Fruit fly (Drosophila melanogaster): ENCODE measurements around the gene CG2854.

CG2854 gene

DNA sequence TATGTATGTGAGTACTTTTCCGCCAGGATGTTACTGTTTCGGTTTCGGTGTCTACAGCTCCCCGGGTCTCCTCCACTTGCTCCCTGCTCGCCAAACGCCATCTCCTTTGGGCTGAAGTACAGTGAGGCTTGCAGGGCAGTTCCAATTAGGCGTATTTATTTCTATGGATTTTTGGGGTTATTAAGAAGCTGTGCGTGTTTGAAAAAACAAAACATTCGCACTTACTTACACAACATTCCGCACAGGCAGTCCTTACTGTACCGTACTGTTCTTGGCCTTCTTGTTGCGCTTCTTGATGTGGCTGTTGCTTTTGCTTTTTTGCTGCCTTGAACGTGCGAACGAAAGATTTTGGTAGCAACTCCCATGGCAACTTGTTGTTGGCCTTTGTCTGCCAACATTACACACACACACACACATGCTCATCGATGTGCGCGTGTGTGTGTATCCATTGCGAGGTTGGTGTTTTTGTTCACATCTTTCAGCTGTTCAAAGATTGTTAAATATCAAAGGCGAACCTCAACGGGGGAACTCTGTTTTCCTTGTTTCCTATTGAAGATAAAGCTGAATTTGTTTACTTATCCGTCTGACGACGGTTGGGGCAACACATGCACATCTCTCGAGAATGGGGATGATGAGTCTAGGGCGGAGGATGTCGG lies 4.9 kb upstream of the CG2854 start (continued):
- peak; percentile 94 for TF ChIP-seq vri (GFP tag; optimal IDR thresholded peaks at IDR 0.05)
- TF ChIP-seq salr (GFP tag; optimal IDR thresholded peaks at IDR 0.05): peak; percentile 44 to 90
- peak; percentile 96 for TF ChIP-seq Sox102F (GFP tag; optimal IDR thresholded peaks at IDR 0.05)
- peak; percentile 59; the same call in 2 of the 3 replicates for TF ChIP-seq CG8119 (GFP tag; IDR thresholded peaks at IDR 0.05)
- TF ChIP-seq net (GFP tag; optimal IDR thresholded peaks at IDR 0.05): peak; percentile 77
- peak; percentile 92 for TF ChIP-seq CG1621 (tag; optimal IDR thresholded peaks at IDR 0.05)
- peak; percentile 59 for TF ChIP-seq fkh (GFP tag; optimal IDR thresholded peaks at IDR 0.05)
- TF ChIP-seq lz (GFP tag; optimal IDR thresholded peaks at IDR 0.05): peak; percentile 98
- TF ChIP-seq CG6792 (GFP tag; optimal IDR thresholded peaks at IDR 0.05): peak; percentile 94
- TF ChIP-seq Ets96B (tag; optimal IDR thresholded peaks at IDR 0.05): peak; percentile 87
- TF ChIP-seq fd85E (GFP tag; optimal IDR thresholded peaks at IDR 0.05): peak; percentile 69
- TF ChIP-seq Lpt (GFP tag; optimal IDR thresholded peaks at IDR 0.05): peak; percentile 65
- TF ChIP-seq CG32006 (GFP tag; optimal IDR thresholded peaks at IDR 0.05): peak; percentile 45
- TF ChIP-seq esn (GFP tag; optimal IDR thresholded peaks at IDR 0.05): peak; percentile 97
- no peak for TF ChIP-seq CG11294 (GFP tag; IDR thresholded peaks at IDR 0.05)
- TF ChIP-seq CG15336 (GFP tag; IDR thresholded peaks at IDR 0.05): peak; percentile 68
- peak; percentile 91 for TF ChIP-seq acj6 (GFP tag; optimal IDR thresholded peaks at IDR 0.05)
- peak; percentile 96 for TF ChIP-seq Smox (GFP tag; optimal IDR thresholded peaks at IDR 0.05)
- peak; percentile 87 for TF ChIP-seq CG10669 (GFP tag; optimal IDR thresholded peaks at IDR 0.05)
- TF ChIP-seq dsx (GFP tag; optimal IDR thresholded peaks at IDR 0.05; ENCODE audit: poor library complexity, severe bottlenecking): peak; percentile 88
- peak; percentile 13 for TF ChIP-seq Hr4 (GFP tag; optimal IDR thresholded peaks at IDR 0.05)
- peak; percentile 85 for TF ChIP-seq Blimp-1 (GFP tag; optimal IDR thresholded peaks at IDR 0.05)
- TF ChIP-seq CG6854 (GFP tag; optimal IDR thresholded peaks at IDR 0.05): peak; percentile 89
- TF ChIP-seq CG11902 (GFP tag; optimal IDR thresholded peaks at IDR 0.05): peak; percentile 93
- TF ChIP-seq CG4318 (GFP tag; optimal IDR thresholded peaks at IDR 0.05): no peak
- TF ChIP-seq Met (GFP tag; optimal IDR thresholded peaks at IDR 0.05): peak; percentile 96
- TF ChIP-seq spab (GFP tag; optimal IDR thresholded peaks at IDR 0.05): peak; percentile 85

DNA sequence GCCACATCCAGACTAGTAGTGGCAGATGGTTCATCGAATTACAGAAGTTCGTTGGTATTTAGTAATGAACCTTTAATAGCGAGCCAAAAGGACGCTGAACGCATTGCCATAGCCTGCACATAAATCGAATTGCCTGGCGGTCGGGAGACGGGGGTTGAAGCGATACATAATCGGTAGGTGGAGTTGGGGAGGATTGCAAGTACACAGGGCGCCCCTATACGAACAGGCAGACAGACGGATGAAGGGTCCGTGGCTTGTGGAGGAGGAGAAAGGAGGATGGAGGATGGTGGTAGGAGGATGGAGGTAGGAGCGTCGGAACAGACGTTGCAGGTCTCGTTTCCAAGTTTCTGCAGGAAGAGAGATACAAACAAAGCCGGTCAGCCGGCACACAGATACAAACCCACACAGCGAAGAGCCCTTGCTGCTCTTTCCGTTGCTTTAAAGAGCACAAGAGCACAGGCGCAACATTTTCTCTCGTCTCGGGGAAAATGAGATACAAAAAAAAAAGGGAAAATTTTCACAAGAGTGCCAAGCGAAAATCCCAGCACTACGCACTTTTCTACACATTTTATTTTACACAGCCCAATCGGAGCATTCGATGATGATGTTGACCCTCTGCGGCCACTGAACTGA lies 3.2 kb upstream of the CG2854 start:
- no peak for TF ChIP-seq Sox15 (GFP tag; optimal IDR thresholded peaks at IDR 0.05)
- TF ChIP-seq Eip75B (GFP tag; optimal IDR thresholded peaks at IDR 0.05): no peak
- no peak for TF ChIP-seq Eip93F (GFP tag; optimal IDR thresholded peaks at IDR 0.05)
- TF ChIP-seq OdsH (GFP tag; optimal IDR thresholded peaks at IDR 0.05): no peak
- TF ChIP-seq CG9139 (GFP tag; optimal IDR thresholded peaks at IDR 0.05): peak; percentile 24
- TF ChIP-seq eg (GFP tag; IDR thresholded peaks at IDR 0.05): no peak
- TF ChIP-seq CG6792 (GFP tag; optimal IDR thresholded peaks at IDR 0.05): no peak
- no peak for TF ChIP-seq fd85E (GFP tag; optimal IDR thresholded peaks at IDR 0.05)
- no peak for TF ChIP-seq CG31627 (GFP tag; optimal IDR thresholded peaks at IDR 0.05)
- no peak for TF ChIP-seq CG6808 (GFP tag; optimal IDR thresholded peaks at IDR 0.05)
- no peak for TF ChIP-seq Sox102F (GFP tag; optimal IDR thresholded peaks at IDR 0.05)
- TF ChIP-seq achi (GFP tag; optimal IDR thresholded peaks at IDR 0.05): no peak
- TF ChIP-seq net (GFP tag; optimal IDR thresholded peaks at IDR 0.05): no peak
- TF ChIP-seq CG6276 (GFP tag; optimal IDR thresholded peaks at IDR 0.05): no peak
- no peak for TF ChIP-seq Sox14 (GFP tag; optimal IDR thresholded peaks at IDR 0.05)
- peak; percentile 34 for TF ChIP-seq Eip78C (GFP tag)
- no peak for TF ChIP-seq acj6 (GFP tag; optimal IDR thresholded peaks at IDR 0.05)
- TF ChIP-seq esn (GFP tag; optimal IDR thresholded peaks at IDR 0.05): no peak
- no peak for TF ChIP-seq CG4318 (GFP tag; optimal IDR thresholded peaks at IDR 0.05)
- TF ChIP-seq dsx (GFP tag; optimal IDR thresholded peaks at IDR 0.05; ENCODE audit: poor library complexity, severe bottlenecking): peak; percentile 17
- peak; percentile 41 to 57 for TF ChIP-seq ss (GFP tag; optimal IDR thresholded peaks at IDR 0.05)
- no peak for TF ChIP-seq CG8119 (GFP tag; IDR thresholded peaks at IDR 0.05)
